Fruit fly (Drosophila melanogaster) whole organism, prepupa: ENCODE data around the gene Pex7.

Experiments used
- Blimp-1 ChIP-seq: fragments of 200-800 bp; sonication (Bioruptor generic); optimal IDR thresholded peaks from 3 replicates; lab custom pipeline; 2017; ENCODE audit warnings: missing biosample characterization, missing genetic modification characterization, mild to moderate bottlenecking, moderate library complexity, missing genetic modification reagents
- CG10631 ChIP-seq: fragments of 200-800 bp; sonication (Bioruptor generic); optimal IDR thresholded peaks from 2 replicates; lab custom pipeline; 2016; ENCODE audit warnings: missing biosample characterization, missing genetic modification characterization
- CG10669 ChIP-seq: fragments of 200-800 bp; sonication (Bioruptor generic); optimal IDR thresholded peaks from 3 replicates; lab custom pipeline; 2018; ENCODE audit warnings: missing biosample characterization, mild to moderate bottlenecking, missing genetic modification characterization, moderate library complexity
- CG11902 ChIP-seq: fragments of 200-800 bp; sonication (Bioruptor generic); optimal IDR thresholded peaks from 3 replicates; lab custom pipeline; 2016; ENCODE audit warnings: missing biosample characterization, missing genetic modification characterization
- CG15336 ChIP-seq: fragments of 200-800 bp; sonication (Bioruptor generic); IDR thresholded peaks from 2 replicates; pipeline ENCODE4 v1.3.6; 2022; ENCODE audit warnings: missing biosample characterization, missing genetic modification characterization
- CG1621 ChIP-seq: fragments of 200-800 bp; sonication (Bioruptor generic); optimal IDR thresholded peaks from 3 replicates; lab custom pipeline; 2018; ENCODE audit warnings: missing biosample characterization, mild to moderate bottlenecking, missing genetic modification characterization
- CG32006 ChIP-seq: fragments of 200-800 bp; sonication (Bioruptor generic); optimal IDR thresholded peaks from 3 replicates; lab custom pipeline; 2017; ENCODE audit warnings: missing biosample characterization, mild to moderate bottlenecking, missing genetic modification characterization
- CG34406 ChIP-seq: fragments of 200-800 bp; sonication (Bioruptor generic); optimal IDR thresholded peaks from 3 replicates; lab custom pipeline; 2016; ENCODE audit warnings: missing biosample characterization, missing genetic modification characterization
- CG6163 ChIP-seq: fragments of 200-800 bp; sonication (Bioruptor generic); IDR thresholded peaks from 3 replicates; pipeline ENCODE4 v1.3.6; 2022; ENCODE audit warnings: missing biosample characterization, missing genetic modification characterization
- CG6276 ChIP-seq: fragments of 200-800 bp; sonication (Bioruptor generic); optimal IDR thresholded peaks from 2 replicates; lab custom pipeline; 2017; ENCODE audit warnings: missing biosample characterization, mild to moderate bottlenecking, missing genetic modification characterization
- CG6792 ChIP-seq: fragments of 200-800 bp; sonication (Bioruptor generic); optimal IDR thresholded peaks from 3 replicates; lab custom pipeline; 2016; ENCODE audit warnings: missing biosample characterization, missing genetic modification characterization
- CG6808 ChIP-seq: fragments of 200-800 bp; sonication (Bioruptor generic); optimal IDR thresholded peaks from 3 replicates; lab custom pipeline; 2017; ENCODE audit warnings: missing biosample characterization, missing genetic modification characterization, mild to moderate bottlenecking, moderate library complexity, missing genetic modification reagents
- CG6854 ChIP-seq: fragments of 200-800 bp; sonication (Bioruptor generic); optimal IDR thresholded peaks from 2 replicates; lab custom pipeline; 2017; ENCODE audit warnings: missing biosample characterization, mild to moderate bottlenecking, missing genetic modification characterization
- CG7368 ChIP-seq: fragments of 200-800 bp; sonication (Bioruptor generic); optimal IDR thresholded peaks from 3 replicates; lab custom pipeline; 2016; ENCODE audit warnings: missing biosample characterization, missing genetic modification characterization
- CG8119 ChIP-seq: fragments of 200-800 bp; sonication (Bioruptor generic); IDR thresholded peaks from 3 replicates; pipeline ENCODE4 v1.3.6; 2022; ENCODE audit warnings: missing biosample characterization, missing genetic modification characterization
- CG8632 ChIP-seq: fragments of 200-800 bp; sonication (Bioruptor generic); optimal IDR thresholded peaks from 3 replicates; lab custom pipeline; 2016; ENCODE audit warnings: missing biosample characterization, missing genetic modification characterization
- CG9139 ChIP-seq: fragments of 200-800 bp; sonication (Bioruptor generic); optimal IDR thresholded peaks from 3 replicates; lab custom pipeline; 2017; ENCODE audit warnings: missing biosample characterization, mild to moderate bottlenecking, missing genetic modification characterization
- Eip75B ChIP-seq: fragments of 200-800 bp; sonication (Bioruptor generic); optimal IDR thresholded peaks from 3 replicates; lab custom pipeline; 2016; ENCODE audit warnings: missing biosample characterization, missing genetic modification characterization
- Eip78C ChIP-seq: fragments of 200-800 bp; sonication (Bioruptor generic); peaks from one replicate; lab custom pipeline; 2016; ENCODE audit warnings: missing biosample characterization, missing genetic modification characterization
- Eip93F ChIP-seq: fragments of 200-800 bp; sonication (Bioruptor generic); optimal IDR thresholded peaks from 2 replicates; lab custom pipeline; 2016; ENCODE audit warnings: missing biosample characterization, mild to moderate bottlenecking, missing genetic modification characterization
- Ets21C ChIP-seq: fragments of 200-800 bp; sonication (Bioruptor generic); optimal IDR thresholded peaks from 3 replicates; lab custom pipeline; 2016; ENCODE audit warnings: missing biosample characterization, missing genetic modification characterization
- Ets96B ChIP-seq: fragments of 200-800 bp; optimal IDR thresholded peaks from 2 replicates; lab custom pipeline; 2019; ENCODE audit warnings: missing biosample characterization, mild to moderate bottlenecking, missing genetic modification characterization, moderate library complexity
- Hr38 ChIP-seq: sonication (Bioruptor generic); optimal IDR thresholded peaks from 2 replicates; lab custom pipeline; 2016; ENCODE audit warnings: missing biosample characterization, missing genetic modification characterization
- Hr39 ChIP-seq: fragments of 200-800 bp; sonication (Bioruptor generic); optimal IDR thresholded peaks from 2 replicates; lab custom pipeline; 2016; ENCODE audit warnings: missing biosample characterization, missing genetic modification characterization
- Met ChIP-seq: fragments of 200-800 bp; sonication (Bioruptor generic); optimal IDR thresholded peaks from 3 replicates; lab custom pipeline; 2016; ENCODE audit warnings: missing biosample characterization, missing genetic modification characterization
- OdsH ChIP-seq: fragments of 200-800 bp; sonication (Bioruptor generic); optimal IDR thresholded peaks from 3 replicates; lab custom pipeline; 2016; ENCODE audit warnings: missing biosample characterization, missing genetic modification characterization
- Smox ChIP-seq: fragments of 200-800 bp; sonication (Bioruptor generic); optimal IDR thresholded peaks from 3 replicates; lab custom pipeline; 2016; ENCODE audit warnings: missing biosample characterization, missing genetic modification characterization
- Sox14 ChIP-seq: fragments of 200-800 bp; sonication (Bioruptor generic); optimal IDR thresholded peaks from 3 replicates; lab custom pipeline; 2016; ENCODE audit warnings: missing biosample characterization, missing genetic modification characterization
- Sox15 ChIP-seq: fragments of 200-800 bp; sonication (Bioruptor generic); optimal IDR thresholded peaks from 3 replicates; lab custom pipeline; 2016; ENCODE audit warnings: missing biosample characterization, missing genetic modification characterization
- achi ChIP-seq: fragments of 200-800 bp; sonication (Bioruptor generic); optimal IDR thresholded peaks from 3 replicates; lab custom pipeline; 2016; ENCODE audit warnings: missing biosample characterization, missing genetic modification characterization
- acj6 ChIP-seq: fragments of 200-800 bp; sonication (Bioruptor generic); optimal IDR thresholded peaks from 3 replicates; lab custom pipeline; 2016; ENCODE audit warnings: missing biosample characterization, missing genetic modification characterization
- dac ChIP-seq: fragments of 200-800 bp; sonication (Bioruptor generic); optimal IDR thresholded peaks from 2 replicates; lab custom pipeline; 2017; ENCODE audit warnings: missing biosample characterization, mild to moderate bottlenecking, missing genetic modification characterization
- dsx ChIP-seq: fragments of 200-800 bp; optimal IDR thresholded peaks from 3 replicates; lab custom pipeline; 2019; ENCODE audit warnings: missing biosample characterization, mild to moderate bottlenecking, missing genetic modification characterization, moderate library complexity; ENCODE audit not compliant: poor library complexity, severe bottlenecking
- eg ChIP-seq: fragments of 200-800 bp; sonication (Bioruptor generic); IDR thresholded peaks from 3 replicates; pipeline ENCODE4 v1.3.6; 2022; ENCODE audit warnings: missing biosample characterization, missing genetic modification characterization
- esn ChIP-seq: fragments of 200-800 bp; sonication (Bioruptor generic); optimal IDR thresholded peaks from 2 replicates; lab custom pipeline; 2016; ENCODE audit warnings: missing biosample characterization, mild to moderate bottlenecking, missing genetic modification characterization, moderate library complexity
- fd85E ChIP-seq: fragments of 200-800 bp; sonication (Bioruptor generic); optimal IDR thresholded peaks from 3 replicates; lab custom pipeline; 2016; ENCODE audit warnings: missing biosample characterization, missing genetic modification characterization
- fkh ChIP-seq: fragments of 200-800 bp; sonication (Bioruptor generic); optimal IDR thresholded peaks from 3 replicates; lab custom pipeline; 2017; ENCODE audit warnings: missing biosample characterization, mild to moderate bottlenecking, missing genetic modification characterization, moderate library complexity
- lz ChIP-seq: fragments of 200-800 bp; sonication (Bioruptor generic); optimal IDR thresholded peaks from 3 replicates; lab custom pipeline; 2016; ENCODE audit warnings: missing biosample characterization, missing genetic modification characterization
- pdm3 ChIP-seq: fragments of 200-800 bp; sonication (Bioruptor generic); optimal IDR thresholded peaks from 3 replicates; lab custom pipeline; 2016; ENCODE audit warnings: missing biosample characterization, missing genetic modification characterization
- spab ChIP-seq: fragments of 200-800 bp; sonication (Bioruptor generic); optimal IDR thresholded peaks from 2 replicates; lab custom pipeline; 2017; ENCODE audit warnings: missing biosample characterization, mild to moderate bottlenecking, missing genetic modification characterization, missing genetic modification reagents
- ss ChIP-seq, 2 experiments: fragments of 200-800 bp; sonication (Bioruptor generic); optimal IDR thresholded peaks; 2 replicates in 1 of 2; 3 replicates in 1 of 2; lab custom pipeline; 2017 to 2018; ENCODE audit warnings: mild to moderate bottlenecking in 2 of 2, missing biosample characterization in 2 of 2, missing genetic modification characterization in 2 of 2, moderate library complexity in 1 of 2
- svp ChIP-seq: fragments of 200-800 bp; sonication (Bioruptor generic); peaks from one replicate; lab custom pipeline; 2016; ENCODE audit warnings: missing biosample characterization, missing genetic modification characterization
- topi ChIP-seq: fragments of 200-800 bp; sonication (Bioruptor generic); optimal IDR thresholded peaks from 3 replicates; lab custom pipeline; 2016; ENCODE audit warnings: missing biosample characterization, missing genetic modification characterization

Pex7 gene

DNA sequence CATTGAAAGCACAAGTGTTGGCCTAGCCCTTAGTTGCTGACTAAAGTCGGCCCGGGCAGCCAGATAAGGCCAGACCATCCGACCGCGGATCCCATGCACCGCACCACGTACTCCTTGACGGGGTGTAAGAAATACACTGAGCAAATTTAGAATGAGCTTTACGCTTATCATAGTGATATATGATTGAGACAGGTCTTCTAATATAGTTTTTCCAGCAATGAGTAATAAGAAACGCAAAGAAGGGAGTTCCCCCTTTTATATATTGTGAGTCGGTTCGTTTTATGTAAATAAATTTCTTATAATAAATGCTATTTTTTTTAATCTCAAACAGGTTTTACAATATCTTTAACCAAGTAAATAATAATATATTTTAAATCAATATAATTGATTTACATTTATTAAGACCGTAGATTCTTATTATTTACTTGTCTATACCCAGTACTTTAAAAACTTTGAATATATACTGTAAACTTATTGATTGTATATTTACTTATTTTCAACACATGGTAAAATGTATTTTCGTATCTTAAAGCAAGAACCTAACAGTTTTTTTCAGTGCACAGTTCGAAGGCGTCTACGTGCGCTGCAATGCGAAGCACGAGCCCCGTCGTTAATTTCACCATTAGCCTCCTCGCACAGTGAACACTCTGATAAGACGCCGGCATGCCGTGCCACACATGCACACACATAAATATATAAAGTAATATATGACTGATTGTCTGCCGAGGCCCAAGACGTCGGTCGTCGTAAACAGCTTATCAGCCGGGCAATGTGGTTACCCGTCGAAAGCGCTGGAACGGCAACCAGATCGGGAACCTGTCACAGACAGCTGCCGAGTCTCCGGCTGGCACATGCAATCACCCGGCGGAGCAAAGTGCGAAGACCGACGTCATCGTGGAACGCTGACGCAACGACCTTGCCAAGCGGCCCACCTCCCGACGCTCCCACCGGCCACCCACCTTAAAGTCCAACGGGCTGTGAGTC is 45.2 kb downstream of the Pex7 start (continued):
- TF ChIP-seq Hr38 (GFP tag; lab: Kevin White, UChicago) (no peak), Sox14 (peak; percentile 8), Ets21C (GFP tag; lab: Kevin White, UChicago) (no peak), CG10631 (GFP tag; lab: Kevin White, UChicago) (peak; percentile 61), fd85E (GFP tag; lab: Kevin White, UChicago) (no peak), OdsH (peak; percentile 41), pdm3 (GFP tag; lab: Kevin White, UChicago) (peak; percentile 41), topi (GFP tag; lab: Kevin White, UChicago) (peak; percentile 12), dsx (GFP tag; lab: Kevin White, UChicago) (no peak), CG10669 (peak; percentile 3), CG6792 (GFP tag; lab: Kevin White, UChicago) (peak; percentile 57), achi (GFP tag; lab: Kevin White, UChicago) (peak; percentile 45), acj6 (peak; percentile 24), ss (GFP tag; optimal IDR thresholded peaks at IDR 0.05; lab: Kevin White, UChicago) (peak; percentile 82 to 83), Hr39 (GFP tag; lab: Kevin White, UChicago) (peak; percentile 10), CG15336 (GFP tag; lab: Robert Waterston, UW) (0 out of 2 replicates have a peak, but pooled peaks have one; percentile 29), Ets96B (tag; lab: Kevin White, UChicago) (peak; percentile 19), CG6276 (GFP tag; lab: Kevin White, UChicago) (peak; percentile 56)
- TF ChIP-seq, all 60 proteins: peak for 48

DNA sequence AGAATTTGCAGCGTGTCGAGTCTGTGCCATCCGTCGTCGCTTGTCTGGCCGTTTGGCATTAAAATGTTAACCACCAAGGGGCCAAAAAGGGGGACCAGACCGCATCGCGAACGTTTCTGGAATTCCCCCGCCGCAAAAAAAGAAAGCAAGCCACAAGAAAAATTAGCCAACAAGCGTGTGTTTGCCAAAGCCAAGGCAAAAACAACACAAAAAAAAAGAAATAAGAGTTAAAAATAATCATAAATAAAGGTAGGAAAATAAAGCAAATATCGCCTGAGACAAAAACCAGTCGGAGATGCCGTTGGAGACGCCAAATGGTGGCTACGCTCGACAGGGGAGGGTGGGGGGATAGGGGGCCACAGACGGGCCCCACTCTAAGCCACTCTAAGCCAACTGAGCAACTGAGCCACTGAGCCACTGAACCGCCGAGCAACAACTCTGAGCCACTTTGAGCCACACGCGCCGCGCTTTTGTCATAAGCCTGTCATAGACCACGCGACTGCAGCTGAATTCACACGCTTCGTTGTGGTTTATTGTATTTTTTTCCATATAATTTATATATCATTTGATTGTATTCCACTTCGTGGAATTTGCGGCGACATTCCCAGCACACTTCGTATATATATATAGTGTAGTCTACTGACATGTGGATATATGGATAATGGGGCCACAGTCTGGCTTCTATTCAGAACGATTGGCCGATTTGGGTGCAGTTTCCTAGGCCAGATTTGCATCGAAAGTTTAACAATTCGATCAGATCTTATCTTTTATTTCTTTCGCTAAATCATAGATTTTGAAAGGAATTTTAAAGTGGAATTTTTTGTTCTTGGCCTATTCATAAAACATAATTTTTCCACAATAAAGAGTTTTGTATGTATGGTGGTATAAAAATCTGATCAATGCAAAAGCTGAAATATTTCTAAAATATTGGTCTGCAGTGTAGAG is 46.9 kb downstream of the Pex7 start:
- TF ChIP-seq Met (GFP tag; lab: Kevin White, UChicago) = no peak
- TF ChIP-seq Eip78C (GFP tag; lab: Kevin White, UChicago) = peak; percentile 50
- TF ChIP-seq Hr38 (GFP tag; lab: Kevin White, UChicago) = no peak
- TF ChIP-seq CG32006 (GFP tag; lab: Kevin White, UChicago) = peak; percentile 39
- TF ChIP-seq CG6163 (GFP tag; lab: Robert Waterston, UW) = 0 out of 3 replicates have a peak, but pooled peaks have one; percentile 32
- no peak for TF ChIP-seq CG6854
- TF ChIP-seq CG10669 = no peak
- peak; percentile 33 for TF ChIP-seq dac (GFP tag; lab: Kevin White, UChicago)
- peak; percentile 85 for TF ChIP-seq CG6276 (GFP tag; lab: Kevin White, UChicago)
- no peak for TF ChIP-seq Smox
- no peak for TF ChIP-seq CG11902 (GFP tag; lab: Kevin White, UChicago)
- no peak for TF ChIP-seq CG7368 (GFP tag; lab: Kevin White, UChicago)
- peak; percentile 71 for TF ChIP-seq eg (GFP tag; lab: Robert Waterston, UW)
- TF ChIP-seq topi (GFP tag; lab: Kevin White, UChicago) = no peak
- no peak for TF ChIP-seq Eip75B (GFP tag; lab: Kevin White, UChicago)
- TF ChIP-seq Sox15 (GFP tag; lab: Kevin White, UChicago) = no peak
- TF ChIP-seq Ets21C (GFP tag; lab: Kevin White, UChicago) = no peak
- no peak for TF ChIP-seq acj6
- no peak for TF ChIP-seq lz (GFP tag; lab: Kevin White, UChicago)
- no peak for TF ChIP-seq fd85E (GFP tag; lab: Kevin White, UChicago)
- TF ChIP-seq CG1621 (tag; lab: Kevin White, UChicago) = no peak
- TF ChIP-seq achi (GFP tag; lab: Kevin White, UChicago) = no peak
- TF ChIP-seq CG9139 (GFP tag; lab: Kevin White, UChicago) = no peak
- TF ChIP-seq CG6808 (GFP tag; lab: Kevin White, UChicago) = no peak
- no peak for TF ChIP-seq Blimp-1 (GFP tag; lab: Kevin White, UChicago)
- no peak for TF ChIP-seq CG8632 (GFP tag; lab: Kevin White, UChicago)
- TF ChIP-seq spab = no peak
- no peak for TF ChIP-seq svp
- TF ChIP-seq CG15336 (GFP tag; lab: Robert Waterston, UW) = peak; percentile 68
- no peak for TF ChIP-seq esn (GFP tag; lab: Kevin White, UChicago)
- peak; percentile 43 for TF ChIP-seq fkh
- no peak for TF ChIP-seq OdsH
- no peak for TF ChIP-seq CG34406
- peak; percentile 72 for TF ChIP-seq CG8119
- TF ChIP-seq dsx (GFP tag; lab: Kevin White, UChicago) = no peak
- TF ChIP-seq Sox14 = no peak
- TF ChIP-seq Eip93F (GFP tag; lab: Kevin White, UChicago) = no peak
